Worm (Caenorhabditis elegans) whole organism, L1 larva: Measurements from ENCODE around the gene AH9.1.

ENCODE experiments used
- hlh-17 ChIP-seq: fragments of 200-800 bp; sonication (Bioruptor generic); optimal IDR thresholded peaks from 2 replicates; lab custom pipeline; 2018; ENCODE audit warnings: missing genetic modification characterization, mild to moderate bottlenecking, missing compliant biosample characterization, moderate library complexity, borderline replicate concordance
- isw-1 ChIP-seq: fragments of 200-800 bp; sonication (Bioruptor generic); IDR thresholded peaks from 2 replicates; pipeline ENCODE4 v1.3.6; 2022; ENCODE audit warnings: missing genetic modification characterization, missing compliant biosample characterization
- snpc-4 ChIP-seq: fragments of 150-350 bp; optimal IDR thresholded peaks from 2 replicates; lab custom pipeline; 2014; ENCODE audit warnings: missing biosample characterization, missing genetic modification characterization

DNA sequence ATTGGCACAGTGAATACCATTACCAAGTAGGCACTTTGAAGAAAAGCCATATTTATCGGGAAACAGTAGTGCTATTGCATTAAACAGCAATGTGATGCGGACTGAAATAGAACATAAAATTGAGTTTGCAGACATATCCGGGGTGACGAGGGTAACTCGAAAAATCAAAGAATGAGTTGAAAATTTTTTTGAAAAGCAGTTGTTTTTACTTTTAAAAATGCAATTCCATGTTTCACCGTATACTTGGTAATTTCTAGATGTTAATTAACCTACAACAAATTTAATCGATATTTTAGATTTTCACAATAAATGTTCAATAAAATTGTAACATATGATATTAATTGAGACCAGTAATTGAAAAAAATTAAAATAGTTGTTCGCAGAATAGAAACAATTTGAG lies 27.4 kb upstream of the AH9.1 start, which contains the start of gene AH9.4:
- no peak for TF ChIP-seq hlh-17 (GFP tag; lab: Kevin White, UChicago)
- no peak for TF ChIP-seq snpc-4 (tag; lab: Kevin White, UChicago)
- TF ChIP-seq isw-1 (GFP tag; lab: Robert Waterston, UW): no peak
